Worm (Caenorhabditis elegans): ENCODE measurements around the gene M02D8.6.

M02D8.6 gene

ce11 chrX:8713754-8714295 lies 17.9 kb downstream of the M02D8.6 start, which contains the start of gene F53A9.6 (continued):
- TF ChIP-seq hlh-30 (tag; optimal IDR thresholded peaks at IDR 0.05; ENCODE audit: insufficient read depth) (peak; percentile 63), R02D3.7 (tag; optimal IDR thresholded peaks at IDR 0.05) (no peak), dmd-6 (GFP tag; IDR thresholded peaks at IDR 0.05) (peak; percentile 45; the same call in 1 of the 2 replicates), egl-27 (tag; optimal IDR thresholded peaks at IDR 0.05) (no peak), T26A8.4 (GFP tag; IDR thresholded peaks at IDR 0.05) (no peak), skn-1 (tag; optimal IDR thresholded peaks at IDR 0.05) (no peak), dve-1 (tag; optimal IDR thresholded peaks at IDR 0.05; ENCODE audit: insufficient read depth) (peak; percentile 79), mes-2 (tag; optimal IDR thresholded peaks at IDR 0.05; ENCODE audit: poor library complexity, severe bottlenecking) (peak; percentile 21), Y105C5A.15 (GFP tag; IDR thresholded peaks at IDR 0.05) (no peak)

- no peak for TF ChIP-seq dmd-8 (GFP tag; IDR thresholded peaks at IDR 0.05)
- TF ChIP-seq pqm-1 (tag; optimal IDR thresholded peaks at IDR 0.05) = peak; percentile 84
- TF ChIP-seq ctbp-1 (GFP tag; IDR thresholded peaks at IDR 0.05) = no peak
- TF ChIP-seq zip-11 (GFP tag; IDR thresholded peaks at IDR 0.05) = no peak
- TF ChIP-seq zfp-3 (GFP tag; conservative IDR thresholded peaks at IDR 0.05) = no peak
- TF ChIP-seq ceh-82 (tag; optimal IDR thresholded peaks at IDR 0.05) = no peak
- TF ChIP-seq ceh-20 (GFP tag; IDR thresholded peaks at IDR 0.05) = no peak
- TF ChIP-seq attf-4 (tag; optimal IDR thresholded peaks at IDR 0.05) = no peak
- no peak for TF ChIP-seq Y5F2A.4 (GFP tag; optimal IDR thresholded peaks at IDR 0.05)
- TF ChIP-seq nhr-28 (tag; optimal IDR thresholded peaks at IDR 0.05) = peak; percentile 85
- no peak for TF ChIP-seq ceh-28 (tag; optimal IDR thresholded peaks at IDR 0.05)
- no peak for TF ChIP-seq dpl-1 (GFP tag; optimal IDR thresholded peaks at IDR 0.05)
- TF ChIP-seq nhr-11 (tag; optimal IDR thresholded peaks at IDR 0.05) = no peak
- no peak for TF ChIP-seq lin-39 (tag; optimal IDR thresholded peaks at IDR 0.05)
- peak; percentile 78 for TF ChIP-seq dve-1 (tag; optimal IDR thresholded peaks at IDR 0.05; ENCODE audit: insufficient read depth)
- TF ChIP-seq nhr-102 (tag; optimal IDR thresholded peaks at IDR 0.05) = peak; percentile 0
- no peak for TF ChIP-seq snpc-4 (tag; optimal IDR thresholded peaks at IDR 0.05)
- TF ChIP-seq nhr-77 (tag; optimal IDR thresholded peaks at IDR 0.05) = peak; percentile 61
- no peak for TF ChIP-seq ceh-32 (tag; optimal IDR thresholded peaks at IDR 0.05; ENCODE audit: poor library complexity)
- TF ChIP-seq php-3 (GFP tag; IDR thresholded peaks at IDR 0.05) = peak; percentile 95
- TF ChIP-seq daf-16 (GFP tag; optimal IDR thresholded peaks at IDR 0.05) = no peak
- peak; percentile 71 for TF ChIP-seq daf-16 (tag; optimal IDR thresholded peaks at IDR 0.05)
- TF ChIP-seq mdt-29 (GFP tag; IDR thresholded peaks at IDR 0.05) = no peak
- TF ChIP-seq T20F7.1 (GFP tag; optimal IDR thresholded peaks at IDR 0.05) = no peak
- peak; percentile 2 for TF ChIP-seq ztf-7 (tag; optimal IDR thresholded peaks at IDR 0.05)
- TF ChIP-seq ZK337.2 (GFP tag; IDR thresholded peaks at IDR 0.05) = no peak
- TF ChIP-seq F10B5.3 (tag; optimal IDR thresholded peaks at IDR 0.05) = no peak
- TF ChIP-seq fos-1 (tag; optimal IDR thresholded peaks at IDR 0.05) = no peak
- TF ChIP-seq unc-39 (tag; optimal IDR thresholded peaks at IDR 0.05) = no peak
- peak; percentile 64; the same call in 1 of the 2 replicates for TF ChIP-seq tra-1 (GFP tag; IDR thresholded peaks at IDR 0.05)
- TF ChIP-seq lin-15B (tag; optimal IDR thresholded peaks at IDR 0.05) = no peak
- no peak for TF ChIP-seq mxl-3 (GFP tag; optimal IDR thresholded peaks at IDR 0.05)
- TF ChIP-seq dmd-6 (GFP tag; IDR thresholded peaks at IDR 0.05) = peak; percentile 83
- no peak for TF ChIP-seq gei-8 (GFP tag; optimal IDR thresholded peaks at IDR 0.05)
- peak; percentile 30 for TF ChIP-seq nhr-48 (tag; optimal IDR thresholded peaks at IDR 0.05)
- no peak for TF ChIP-seq nhr-76 (tag; optimal IDR thresholded peaks at IDR 0.05)
- TF ChIP-seq hlh-30 (tag; optimal IDR thresholded peaks at IDR 0.05; ENCODE audit: insufficient read depth) = peak; percentile 55
- no peak for TF ChIP-seq snpc-1.2 (GFP tag; IDR thresholded peaks at IDR 0.05)
- TF ChIP-seq rbr-2 (tag; optimal IDR thresholded peaks at IDR 0.05) = no peak
- no peak for TF ChIP-seq madf-5 (GFP tag; IDR thresholded peaks at IDR 0.05)
- no peak for TF ChIP-seq unc-62 (GFP tag; optimal IDR thresholded peaks at IDR 0.05 in 1 of 2)
- TF ChIP-seq unc-62 (tag; optimal IDR thresholded peaks at IDR 0.05) = no peak
- no peak for TF ChIP-seq fkh-10 (GFP tag; optimal IDR thresholded peaks at IDR 0.05)
- TF ChIP-seq aly-2 (tag; optimal IDR thresholded peaks at IDR 0.05) = no peak
- no peak for TF ChIP-seq zfp-2 (tag; optimal IDR thresholded peaks at IDR 0.05)
These were observed 19.1 kb downstream of the M02D8.6 start for ce11 chrX:8712662-8713061.

All from whole organism, L4 larva.